Worm (Caenorhabditis elegans): Measurements from ENCODE around the gene srlf-14.

The srlf-14 gene

ce11 chrIV:10919770-10920169 is 25.6 kb upstream of the srlf-14 start, which contains the start of gene rbr-2:
TSS of gene rbr-2 (plus strand) at chrIV:10920070.
- TF ChIP-seq ztf-11 (tag; optimal IDR thresholded peaks at IDR 0.05) (no peak), ama-1 (optimal IDR thresholded peaks at IDR 0.05) (no peak), daf-12 (tag; optimal IDR thresholded peaks at IDR 0.05) (no peak), fos-1 (tag; optimal IDR thresholded peaks at IDR 0.05) (no peak), elt-1 (tag; optimal IDR thresholded peaks at IDR 0.05) (no peak), ceh-82 (tag; optimal IDR thresholded peaks at IDR 0.05) (no peak), R02D3.7 (tag; optimal IDR thresholded peaks at IDR 0.05) (no peak)

- TF ChIP-seq pha-4 (tag; optimal IDR thresholded peaks at IDR 0.05) (peak; percentile 73), unc-39 (tag; optimal IDR thresholded peaks at IDR 0.05) (no peak), nhr-43 (tag; optimal IDR thresholded peaks at IDR 0.05; ENCODE audit: poor library complexity, severe bottlenecking) (peak; percentile 2), ama-1 (optimal IDR thresholded peaks at IDR 0.05) (peak; percentile 60), ZK546.5 (tag; optimal IDR thresholded peaks at IDR 0.05) (no peak), lin-39 (tag; optimal IDR thresholded peaks at IDR 0.05) (peak; percentile 78), ceh-9 (tag; optimal IDR thresholded peaks at IDR 0.05) (no peak), nhr-25 (tag; optimal IDR thresholded peaks at IDR 0.05) (peak; percentile 81), elt-3 (tag; optimal IDR thresholded peaks at IDR 0.05) (no peak), nhr-23 (tag; optimal IDR thresholded peaks at IDR 0.05) (peak; percentile 56), fkh-2 (tag; optimal IDR thresholded peaks at IDR 0.05) (no peak), ztf-11 (tag; optimal IDR thresholded peaks at IDR 0.05) (no peak), nhr-76 (tag; optimal IDR thresholded peaks at IDR 0.05) (no peak), elt-1 (tag; optimal IDR thresholded peaks at IDR 0.05) (peak; percentile 66), snpc-4 (tag; optimal IDR thresholded peaks at IDR 0.05) (peak; percentile 70), fos-1 (tag; optimal IDR thresholded peaks at IDR 0.05) (no peak), nhr-77 (tag; optimal IDR thresholded peaks at IDR 0.05) (no peak), mml-1 (tag; optimal IDR thresholded peaks at IDR 0.05) (no peak), fkh-10 (GFP tag; optimal IDR thresholded peaks at IDR 0.05) (peak; percentile 61), nhr-237 (tag; optimal IDR thresholded peaks at IDR 0.05) (no peak), daf-12 (tag; optimal IDR thresholded peaks at IDR 0.05) (no peak), nhr-11 (tag; optimal IDR thresholded peaks at IDR 0.05) (peak; percentile 51), ceh-16 (tag; optimal IDR thresholded peaks at IDR 0.05) (no peak), nhr-28 (tag; optimal IDR thresholded peaks at IDR 0.05) (no peak), unc-62 (GFP tag; optimal IDR thresholded peaks at IDR 0.05) (no peak), zag-1 (tag; optimal IDR thresholded peaks at IDR 0.05) (no peak), jun-1 (tag; optimal IDR thresholded peaks at IDR 0.05) (no peak), ceh-82 (tag; optimal IDR thresholded peaks at IDR 0.05) (no peak), eor-1 (tag; optimal IDR thresholded peaks at IDR 0.05) (no peak), nhr-67 (tag; optimal IDR thresholded peaks at IDR 0.05) (no peak), ztf-4 (tag; optimal IDR thresholded peaks at IDR 0.05) (no peak), lin-15B (tag; optimal IDR thresholded peaks at IDR 0.05) (peak; percentile 85), mdl-1 (tag; optimal IDR thresholded peaks at IDR 0.05) (peak; percentile 65), lsy-12 (tag; optimal IDR thresholded peaks at IDR 0.05) (peak; percentile 40), nfya-1 (tag; optimal IDR thresholded peaks at IDR 0.05; ENCODE audit: insufficient read depth) (peak; percentile 83), sea-2 (GFP tag; optimal IDR thresholded peaks at IDR 0.05) (no peak), R02D3.7 (tag; optimal IDR thresholded peaks at IDR 0.05) (peak; percentile 17), egl-27 (tag; optimal IDR thresholded peaks at IDR 0.05) (no peak), ceh-28 (tag; optimal IDR thresholded peaks at IDR 0.05) (peak; percentile 8), hmg-11 (tag; optimal IDR thresholded peaks at IDR 0.05) (peak; percentile 90), elt-2 (tag; optimal IDR thresholded peaks at IDR 0.05) (peak; percentile 72), skn-1 (tag; optimal IDR thresholded peaks at IDR 0.05) (peak; percentile 38), nhr-12 (tag; optimal IDR thresholded peaks at IDR 0.05) (no peak), egl-5 (tag; optimal IDR thresholded peaks at IDR 0.05) (peak; percentile 85), tbx-2 (tag; optimal IDR thresholded peaks at IDR 0.05) (no peak), pqm-1 (tag; optimal IDR thresholded peaks at IDR 0.05) (peak; percentile 20), aly-2 (tag; optimal IDR thresholded peaks at IDR 0.05) (no peak)
These were observed 24.9 kb upstream of the srlf-14 start for ce11 chrIV:10918877-10919560.

Data from whole organism, L3 larva.